Worm (Caenorhabditis elegans) whole organism, L1 larva: ENCODE results near the gene D2096.10.

Experiments
- ceh-82 ChIP-seq, 3 experiments: fragments of 150-350 bp in 1 of 3; sonication (generic microtip) in 2 of 3; optimal IDR thresholded peaks; 2 replicates each; lab custom pipeline; 2014 to 2017; ENCODE audit warnings: missing biosample characterization in 3 of 3, missing genetic modification characterization in 3 of 3
- mdl-1 ChIP-seq, 2 experiments: fragments of 150-350 bp; optimal IDR thresholded peaks; 2 replicates each; lab custom pipeline; 2014 to 2017; ENCODE audit warnings: missing biosample characterization in 2 of 2, missing genetic modification characterization in 2 of 2, inconsistent platforms in 1 of 2
- mep-1 ChIP-seq: fragments of 150-350 bp; optimal IDR thresholded peaks from 2 replicates; lab custom pipeline; 2014; ENCODE audit warnings: missing biosample characterization, missing genetic modification characterization
- nhr-11 ChIP-seq: fragments of 150-350 bp; optimal IDR thresholded peaks from 2 replicates; lab custom pipeline; 2014; ENCODE audit warnings: missing biosample characterization, missing genetic modification characterization
- skn-1 ChIP-seq: fragments of 150-350 bp; optimal IDR thresholded peaks from 2 replicates; lab custom pipeline; 2014; ENCODE audit warnings: missing biosample characterization, missing genetic modification characterization
- zag-1 ChIP-seq: fragments of 150-350 bp; optimal IDR thresholded peaks from 2 replicates; lab custom pipeline; 2014; ENCODE audit warnings: missing biosample characterization, missing genetic modification characterization
- ztf-4 ChIP-seq: fragments of 150-350 bp; optimal IDR thresholded peaks from 2 replicates; lab custom pipeline; 2014; ENCODE audit warnings: missing biosample characterization, missing genetic modification characterization

- TF ChIP-seq zag-1 (tag; lab: Kevin White, UChicago), result no peak
- TF ChIP-seq mdl-1 (tag; optimal IDR thresholded peaks at IDR 0.05; lab: Kevin White, UChicago), result no peak
- no peak for TF ChIP-seq nhr-11
- TF ChIP-seq ztf-4 (tag; lab: Kevin White, UChicago), result no peak
- no peak for TF ChIP-seq skn-1
- no peak for TF ChIP-seq ceh-82 (tag; optimal IDR thresholded peaks at IDR 0.05; lab: Kevin White, UChicago)
- TF ChIP-seq mep-1, result no peak
Measured at ce11 chrIV:8339636-8340035, 49.4 kb downstream of the D2096.10 start, which contains the start of gene lgc-6.
